Worm (Caenorhabditis elegans) whole organism, midembryonic: ENCODE measurements around the gene F59A6.13.

Source experiments
- T22C8.4 ChIP-seq: fragments of 200-800 bp; sonication (Bioruptor generic); IDR thresholded peaks from 2 replicates; pipeline ENCODE4 v1.3.6; 2022; ENCODE audit warnings: missing genetic modification characterization, missing compliant biosample characterization
- cog-1 ChIP-seq: sonication (generic microtip); optimal IDR thresholded peaks from 2 replicates; lab custom pipeline; 2016; ENCODE audit warnings: missing genetic modification characterization, missing compliant biosample characterization
- flt-1 ChIP-seq: fragments of 200-800 bp; sonication (Bioruptor generic); IDR thresholded peaks from 2 replicates; pipeline ENCODE4 v1.3.6; 2022; ENCODE audit warnings: missing genetic modification characterization, missing compliant biosample characterization
- klf-2 ChIP-seq: fragments of 200-800 bp; sonication (Bioruptor generic); conservative IDR thresholded peaks from 2 replicates; pipeline ENCODE4 v1.3.6; 2022; ENCODE audit warnings: missing genetic modification reagents, missing genetic modification characterization, missing compliant biosample characterization
- med-1 ChIP-seq: sonication (generic microtip); optimal IDR thresholded peaks from 2 replicates; lab custom pipeline; 2017; ENCODE audit warnings: missing genetic modification characterization, mild to moderate bottlenecking, missing compliant biosample characterization, antibody characterized with exemption, missing genetic modification reagents; ENCODE audit not compliant: insufficient read depth
- ref-1 ChIP-seq: fragments of 200-800 bp; sonication (Bioruptor generic); conservative IDR thresholded peaks from 2 replicates; pipeline ENCODE4 v1.3.6; 2022; ENCODE audit warnings: missing genetic modification reagents, missing genetic modification characterization, missing compliant biosample characterization
- tab-1 ChIP-seq: fragments of 200-800 bp; sonication (Bioruptor generic); IDR thresholded peaks from 2 replicates; pipeline ENCODE4 v1.3.6; 2022; ENCODE audit warnings: missing genetic modification characterization, missing compliant biosample characterization
- ztf-23 ChIP-seq: fragments of 200-800 bp; sonication (Bioruptor generic); IDR thresholded peaks from 2 replicates; pipeline ENCODE4 v1.3.6; 2022; ENCODE audit warnings: missing genetic modification reagents, missing genetic modification characterization, missing compliant biosample characterization
- ztf-29 ChIP-seq: fragments of 200-800 bp; sonication (Bioruptor generic); IDR thresholded peaks from 2 replicates; pipeline ENCODE4 v1.3.6; 2022; ENCODE audit warnings: missing genetic modification reagents, missing genetic modification characterization, missing compliant biosample characterization

DNA sequence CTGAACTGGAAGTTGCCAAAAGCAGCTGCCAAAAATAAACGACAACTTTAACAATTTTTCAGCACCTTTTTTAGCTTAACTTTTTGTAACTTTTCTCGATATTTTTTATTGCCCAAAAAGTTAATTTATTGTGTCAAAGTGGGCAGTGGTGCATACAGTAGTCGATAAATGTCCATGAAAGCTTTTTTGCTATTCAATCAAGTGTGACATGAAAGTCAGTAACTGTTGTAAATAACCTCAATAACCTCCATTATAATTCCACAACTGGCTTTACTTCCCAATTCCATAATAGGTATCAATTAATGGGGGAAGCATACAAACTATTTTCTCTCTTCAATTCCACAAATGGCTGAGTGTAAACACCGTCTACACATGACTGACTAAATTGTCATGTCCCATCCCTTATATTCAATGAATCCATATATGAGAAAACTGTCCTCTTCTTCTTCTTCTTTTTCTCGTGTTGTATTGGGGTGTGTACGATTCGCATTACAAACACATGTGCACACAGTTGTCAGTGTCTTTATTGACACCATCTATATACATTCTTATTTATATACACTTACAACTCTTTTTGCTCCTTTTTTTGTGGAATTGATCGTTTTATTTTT lies 25.7 kb downstream of the F59A6.13 start:
- TF ChIP-seq tab-1 = no peak
- no peak for TF ChIP-seq ztf-29 (GFP tag; lab: Robert Waterston, UW)
- no peak for TF ChIP-seq med-1 (GFP tag; lab: Kevin White, UChicago)
- no peak for TF ChIP-seq flt-1 (GFP tag; lab: Robert Waterston, UW)
- TF ChIP-seq klf-2 (GFP tag; lab: Robert Waterston, UW) = no peak
- no peak for TF ChIP-seq cog-1 (tag; lab: Kevin White, UChicago)
- TF ChIP-seq ref-1 = no peak
- TF ChIP-seq T22C8.4 (GFP tag; lab: Robert Waterston, UW) = no peak
- no peak for TF ChIP-seq ztf-23 (GFP tag; lab: Robert Waterston, UW)
